Worm (Caenorhabditis elegans) whole organism, L4 larva: Measurements from ENCODE around the gene adt-1.

Source experiments
- F37D6.2 ChIP-seq: sonication (generic microtip); optimal IDR thresholded peaks from 2 replicates; lab custom pipeline; 2016; ENCODE audit warnings: mild to moderate bottlenecking, missing genetic modification characterization, missing compliant biosample characterization
- T20F7.1 ChIP-seq: fragments of 200-800 bp; sonication (Bioruptor generic); optimal IDR thresholded peaks from 2 replicates; lab custom pipeline; 2018; ENCODE audit warnings: mild to moderate bottlenecking, missing genetic modification characterization, missing compliant biosample characterization
- T26A8.4 ChIP-seq: fragments of 200-800 bp; sonication (Bioruptor generic); IDR thresholded peaks from 2 replicates; pipeline ENCODE4 v1.3.6; 2022; ENCODE audit warnings: missing genetic modification characterization, missing compliant biosample characterization
- Y105C5A.15 ChIP-seq: fragments of 200-800 bp; sonication (Bioruptor generic); IDR thresholded peaks from 2 replicates; pipeline ENCODE4 v1.3.6; 2022; ENCODE audit warnings: missing genetic modification characterization, missing compliant biosample characterization
- Y48G9A.11 ChIP-seq: fragments of 200-800 bp; sonication (Bioruptor generic); IDR thresholded peaks from 2 replicates; pipeline ENCODE4 v1.3.6; 2022; ENCODE audit warnings: missing genetic modification reagents, missing genetic modification characterization, missing compliant biosample characterization
- Y75B8A.6 ChIP-seq: fragments of 200-800 bp; sonication (Bioruptor generic); IDR thresholded peaks from 2 replicates; pipeline ENCODE4 v1.3.6; 2022; ENCODE audit warnings: missing genetic modification reagents, missing genetic modification characterization, missing compliant biosample characterization
- ZK546.5 ChIP-seq, 2 experiments: sonication (generic microtip); optimal IDR thresholded peaks; 2 replicates each; lab custom pipeline; 2017; ENCODE audit warnings: missing biosample characterization in 2 of 2, missing genetic modification characterization in 2 of 2
- ama-1 ChIP-seq: fragments of 150-350 bp; optimal IDR thresholded peaks from 2 replicates; lab custom pipeline; 2014; ENCODE audit warnings: inconsistent platforms, mixed read lengths
- arid-1 ChIP-seq: fragments of 200-800 bp; sonication (Bioruptor generic); conservative IDR thresholded peaks from 2 replicates; pipeline ENCODE4 v1.3.6; 2022; ENCODE audit warnings: missing genetic modification reagents, missing genetic modification characterization, missing compliant biosample characterization
- ceh-28 ChIP-seq: fragments of 150-350 bp; optimal IDR thresholded peaks from 2 replicates; lab custom pipeline; 2014; ENCODE audit warnings: missing biosample characterization, missing genetic modification reagents, missing genetic modification characterization
- ctbp-1 ChIP-seq: fragments of 200-800 bp; sonication (Bioruptor generic); IDR thresholded peaks from 2 replicates; pipeline ENCODE4 v1.3.6; 2022; ENCODE audit warnings: missing genetic modification reagents, missing genetic modification characterization, missing compliant biosample characterization
- daf-16 ChIP-seq, 3 experiments: sonication (generic microtip); optimal IDR thresholded peaks; 2 replicates each; lab custom pipeline; 2016 to 2017; ENCODE audit warnings: missing genetic modification characterization in 3 of 3, missing genetic modification reagents in 3 of 3, mild to moderate bottlenecking in 2 of 3, missing compliant biosample characterization in 2 of 3, missing biosample characterization in 1 of 3, moderate library complexity in 1 of 3
- daf-19 ChIP-seq: fragments of 200-800 bp; sonication (Bioruptor generic); conservative IDR thresholded peaks from 2 replicates; pipeline ENCODE4 v1.3.6; 2022; ENCODE audit warnings: missing genetic modification characterization, missing compliant biosample characterization
- dmd-6 ChIP-seq: fragments of 200-800 bp; sonication (Bioruptor generic); IDR thresholded peaks from 2 replicates; pipeline ENCODE4 v1.3.6; 2022; ENCODE audit warnings: missing genetic modification reagents, missing genetic modification characterization, missing compliant biosample characterization
- dmd-9 ChIP-seq: fragments of 200-800 bp; sonication (Bioruptor generic); IDR thresholded peaks from 2 replicates; pipeline ENCODE4 v1.3.6; 2022; ENCODE audit warnings: missing genetic modification reagents, missing genetic modification characterization, missing compliant biosample characterization
- egl-43 ChIP-seq: fragments of 200-800 bp; sonication (Bioruptor generic); IDR thresholded peaks from 2 replicates; pipeline ENCODE4 v1.3.6; 2022; ENCODE audit warnings: missing genetic modification reagents, missing genetic modification characterization, missing compliant biosample characterization
- gei-8 ChIP-seq: fragments of 200-800 bp; sonication (Bioruptor generic); optimal IDR thresholded peaks from 2 replicates; lab custom pipeline; 2018; ENCODE audit warnings: mild to moderate bottlenecking, missing genetic modification characterization, missing compliant biosample characterization
- hlh-30 ChIP-seq: sonication (generic microtip); optimal IDR thresholded peaks from 2 replicates; lab custom pipeline; 2017; ENCODE audit warnings: antibody characterized with exemption, mild to moderate bottlenecking, missing genetic modification characterization, missing compliant biosample characterization; ENCODE audit not compliant: insufficient read depth
- lim-7 ChIP-seq: fragments of 200-800 bp; sonication (Bioruptor generic); IDR thresholded peaks from 2 replicates; pipeline ENCODE4 v1.3.6; 2022; ENCODE audit warnings: missing genetic modification characterization, missing compliant biosample characterization
- lin-13 ChIP-seq: fragments of 150-350 bp; optimal IDR thresholded peaks from 2 replicates; lab custom pipeline; 2014; ENCODE audit warnings: missing biosample characterization, missing genetic modification reagents, missing genetic modification characterization
- lin-15B ChIP-seq: fragments of 150-350 bp; sonication (generic microtip); optimal IDR thresholded peaks from 3 replicates; lab custom pipeline; 2014; ENCODE audit warnings: missing biosample characterization, missing genetic modification characterization
- lin-29 ChIP-seq: fragments of 200-800 bp; sonication (Bioruptor generic); IDR thresholded peaks from 2 replicates; pipeline ENCODE4 v1.3.6; 2022; ENCODE audit warnings: missing genetic modification reagents, missing genetic modification characterization, missing compliant biosample characterization
- lin-39 ChIP-seq: fragments of 150-350 bp; optimal IDR thresholded peaks from 2 replicates; lab custom pipeline; 2014; ENCODE audit warnings: missing biosample characterization, missing genetic modification reagents, missing genetic modification characterization
- madf-5 ChIP-seq, 2 experiments: fragments of 200-800 bp; sonication (Bioruptor generic); IDR thresholded peaks; 2 replicates each; pipeline ENCODE4 v1.3.6; 2022; ENCODE audit warnings: missing compliant biosample characterization in 2 of 2, missing genetic modification characterization in 2 of 2
- mdl-1 ChIP-seq, 2 experiments: fragments of 150-350 bp in 1 of 2; sonication (generic microtip) in 1 of 2; optimal IDR thresholded peaks; 2 replicates each; lab custom pipeline; 2014 to 2017; ENCODE audit warnings: missing biosample characterization in 2 of 2, missing genetic modification characterization in 2 of 2
- mep-1 ChIP-seq: fragments of 150-350 bp; sonication (generic microtip); optimal IDR thresholded peaks from 3 replicates; lab custom pipeline; 2014; ENCODE audit warnings: missing biosample characterization, missing genetic modification characterization
- mes-2 ChIP-seq: sonication (generic microtip); optimal IDR thresholded peaks from 2 replicates; lab custom pipeline; 2016; ENCODE audit warnings: missing genotype, mild to moderate bottlenecking, missing genetic modification characterization, missing compliant biosample characterization; ENCODE audit not compliant: poor library complexity, severe bottlenecking
- mxl-3 ChIP-seq: fragments of 200-800 bp; sonication (Bioruptor generic); optimal IDR thresholded peaks from 2 replicates; lab custom pipeline; 2018; ENCODE audit warnings: mild to moderate bottlenecking, missing genetic modification characterization, missing compliant biosample characterization
- nhr-102 ChIP-seq: sonication (generic microtip); optimal IDR thresholded peaks from 2 replicates; lab custom pipeline; 2016; ENCODE audit warnings: mild to moderate bottlenecking, missing genetic modification characterization, moderate library complexity, missing compliant biosample characterization
- nhr-11 ChIP-seq: fragments of 150-350 bp; optimal IDR thresholded peaks from 2 replicates; lab custom pipeline; 2014; ENCODE audit warnings: missing biosample characterization, missing genetic modification characterization
- nhr-111 ChIP-seq: fragments of 200-800 bp; sonication (Bioruptor generic); optimal IDR thresholded peaks from 2 replicates; lab custom pipeline; 2018; ENCODE audit warnings: mild to moderate bottlenecking, missing genetic modification characterization, missing compliant biosample characterization
- nhr-237 ChIP-seq: sonication (generic microtip); optimal IDR thresholded peaks from 2 replicates; lab custom pipeline; 2017; ENCODE audit warnings: missing biosample characterization, missing genetic modification characterization
- nhr-28 ChIP-seq: fragments of 150-350 bp; optimal IDR thresholded peaks from 2 replicates; lab custom pipeline; 2014; ENCODE audit warnings: missing biosample characterization, missing genetic modification characterization
- nhr-48 ChIP-seq: sonication (generic microtip); optimal IDR thresholded peaks from 2 replicates; lab custom pipeline; 2016; ENCODE audit warnings: mild to moderate bottlenecking, missing genetic modification characterization, missing compliant biosample characterization
- nhr-77 ChIP-seq: fragments of 150-350 bp; optimal IDR thresholded peaks from 2 replicates; lab custom pipeline; 2014; ENCODE audit warnings: missing biosample characterization, missing genetic modification characterization
- pha-4 ChIP-seq, 2 experiments: fragments of 150-350 bp in 1 of 2; fragments of 200-800 bp in 1 of 2; sonication (Bioruptor generic) in 1 of 2; IDR thresholded peaks in 1 of 2; optimal IDR thresholded peaks in 1 of 2; 2 replicates each; pipeline versions ENCODE4 v1.3.6 to Lab custom; 2014 to 2022; ENCODE audit warnings: missing genetic modification characterization in 2 of 2, missing genetic modification reagents in 2 of 2, missing biosample characterization in 1 of 2, missing compliant biosample characterization in 1 of 2
- pqm-1 ChIP-seq: sonication (generic microtip); optimal IDR thresholded peaks from 2 replicates; lab custom pipeline; 2017; ENCODE audit warnings: missing biosample characterization, missing genetic modification characterization
- rbr-2 ChIP-seq: sonication (generic microtip); optimal IDR thresholded peaks from 2 replicates; lab custom pipeline; 2016; ENCODE audit warnings: missing genotype, missing genetic modification characterization, missing compliant biosample characterization
- saeg-2 ChIP-seq: fragments of 200-800 bp; sonication (Bioruptor generic); IDR thresholded peaks from 2 replicates; pipeline ENCODE4 v1.3.6; 2022; ENCODE audit warnings: missing genetic modification reagents, missing genetic modification characterization, missing compliant biosample characterization
- snpc-1.2 ChIP-seq: fragments of 200-800 bp; sonication (Bioruptor generic); IDR thresholded peaks from 2 replicates; pipeline ENCODE4 v1.3.6; 2022; ENCODE audit warnings: missing genetic modification reagents, missing genetic modification characterization, missing compliant biosample characterization
- snpc-4 ChIP-seq: fragments of 150-350 bp; optimal IDR thresholded peaks from 2 replicates; lab custom pipeline; 2014; ENCODE audit warnings: missing biosample characterization, missing genetic modification characterization
- spr-1 ChIP-seq: sonication (generic microtip); optimal IDR thresholded peaks from 2 replicates; lab custom pipeline; 2016; ENCODE audit warnings: mild to moderate bottlenecking, missing genetic modification characterization, missing compliant biosample characterization
- spr-3 ChIP-seq: fragments of 200-800 bp; sonication (Bioruptor generic); optimal IDR thresholded peaks from 2 replicates; lab custom pipeline; 2018; ENCODE audit warnings: mild to moderate bottlenecking, missing genetic modification characterization, missing compliant biosample characterization
- tra-1 ChIP-seq: fragments of 200-800 bp; sonication (Bioruptor generic); IDR thresholded peaks from 2 replicates; pipeline ENCODE4 v1.3.6; 2022; ENCODE audit warnings: missing genetic modification reagents, missing genetic modification characterization, missing compliant biosample characterization
- unc-130 ChIP-seq: sonication (generic microtip); optimal IDR thresholded peaks from 2 replicates; lab custom pipeline; 2016; ENCODE audit warnings: missing genetic modification reagents, missing genetic modification characterization, missing compliant biosample characterization
- unc-62 ChIP-seq, 3 experiments: fragments of 150-350 bp in 1 of 3; sonication (generic microtip); optimal IDR thresholded peaks in 2 of 3; peaks in 1 of 3; 1 replicate in 1 of 3; 2 replicates in 2 of 3; lab custom pipeline; 2014 to 2017; ENCODE audit warnings: missing biosample characterization in 3 of 3, missing genetic modification characterization in 3 of 3, missing genetic modification reagents in 3 of 3, missing genotype in 1 of 3
- vab-7 ChIP-seq: fragments of 200-800 bp; sonication (Bioruptor generic); IDR thresholded peaks from 2 replicates; pipeline ENCODE4 v1.3.6; 2022; ENCODE audit warnings: missing genetic modification reagents, missing genetic modification characterization, missing compliant biosample characterization
- zfp-2 ChIP-seq: sonication (generic microtip); optimal IDR thresholded peaks from 2 replicates; lab custom pipeline; 2016; ENCODE audit warnings: mild to moderate bottlenecking, missing genetic modification characterization, missing compliant biosample characterization
- zfp-3 ChIP-seq: fragments of 200-800 bp; sonication (Bioruptor generic); conservative IDR thresholded peaks from 2 replicates; pipeline ENCODE4 v1.3.6; 2022; ENCODE audit warnings: missing genetic modification reagents, missing genetic modification characterization, missing compliant biosample characterization
- zip-11 ChIP-seq: fragments of 200-800 bp; sonication (Bioruptor generic); IDR thresholded peaks from 2 replicates; pipeline ENCODE4 v1.3.6; 2022; ENCODE audit warnings: missing genetic modification characterization, missing compliant biosample characterization
- ztf-7 ChIP-seq: fragments of 150-350 bp; optimal IDR thresholded peaks from 2 replicates; lab custom pipeline; 2014; ENCODE audit warnings: missing biosample characterization, missing genetic modification characterization

The adt-1 gene

DNA sequence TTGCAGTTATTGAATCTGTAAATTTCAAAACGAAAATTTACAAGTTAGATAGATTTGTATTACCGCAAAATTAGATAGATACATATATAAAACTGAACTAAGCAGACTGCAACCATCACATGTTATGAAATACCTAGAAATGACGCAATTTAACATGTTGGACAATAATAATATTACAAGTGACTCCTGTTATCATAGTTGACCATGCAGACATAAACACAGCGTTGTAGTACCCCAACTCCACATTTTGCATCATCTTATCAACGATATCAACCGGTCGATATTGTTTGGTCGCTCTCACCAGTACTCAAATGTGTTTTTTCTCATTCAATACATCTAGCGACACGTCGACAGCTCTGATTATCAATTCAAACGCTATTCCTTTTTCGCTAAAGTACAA, 12.7 kb downstream of the adt-1 start, which contains the start of gene ugt-50:
Gene ugt-50 (plus strand): TSS at position 268 of the 400 bp plus-strand sequence.
- TF ChIP-seq ZK546.5 (tag; optimal IDR thresholded peaks at IDR 0.05; lab: Kevin White, UChicago) = no peak
- TF ChIP-seq dmd-9 (GFP tag; lab: Robert Waterston, UW) = no peak
- TF ChIP-seq T26A8.4 (GFP tag; lab: Robert Waterston, UW) = no peak
- TF ChIP-seq Y105C5A.15 (GFP tag; lab: Robert Waterston, UW) = no peak
- no peak for TF ChIP-seq rbr-2 (tag; lab: Kevin White, UChicago)
- TF ChIP-seq lin-13 (GFP tag; lab: Kevin White, UChicago) = no peak
- TF ChIP-seq mep-1 (tag; lab: Kevin White, UChicago) = peak; percentile 26
- TF ChIP-seq nhr-237 = no peak
- TF ChIP-seq nhr-11 (tag; lab: Kevin White, UChicago) = no peak
- TF ChIP-seq spr-3 = no peak
- TF ChIP-seq nhr-111 (GFP tag; lab: Kevin White, UChicago) = no peak
- TF ChIP-seq daf-19 (GFP tag; lab: Robert Waterston, UW) = no peak
- peak; percentile 68 for TF ChIP-seq pqm-1
- no peak for TF ChIP-seq ctbp-1 (GFP tag; lab: Robert Waterston, UW)
- TF ChIP-seq snpc-4 (tag; lab: Kevin White, UChicago) = no peak
- peak; percentile 53 for TF ChIP-seq mes-2
- no peak for TF ChIP-seq mdl-1 (tag; optimal IDR thresholded peaks at IDR 0.05; lab: Kevin White, UChicago)
- no peak for TF ChIP-seq madf-5 (GFP tag; IDR thresholded peaks at IDR 0.05; lab: Robert Waterston, UW)
- no peak for TF ChIP-seq lin-15B (tag; lab: Kevin White, UChicago)
- TF ChIP-seq nhr-28 (tag; lab: Kevin White, UChicago) = peak; percentile 93
- no peak for TF ChIP-seq zfp-2 (tag; lab: Kevin White, UChicago)
- TF ChIP-seq ztf-7 = peak; percentile 95
- no peak for TF ChIP-seq saeg-2 (GFP tag; lab: Robert Waterston, UW)
- no peak for TF ChIP-seq tra-1 (GFP tag; lab: Robert Waterston, UW)
- no peak for TF ChIP-seq vab-7 (GFP tag; lab: Robert Waterston, UW)
- no peak for TF ChIP-seq ceh-28
- peak; percentile 9 for TF ChIP-seq T20F7.1 (GFP tag; lab: Kevin White, UChicago)
- TF ChIP-seq nhr-48 (tag; lab: Kevin White, UChicago) = peak; percentile 52
- TF ChIP-seq lin-29 (GFP tag; lab: Robert Waterston, UW) = no peak
- no peak for TF ChIP-seq zip-11 (GFP tag; lab: Robert Waterston, UW)
- TF ChIP-seq F37D6.2 (tag; lab: Kevin White, UChicago) = no peak
- peak; percentile 27 for TF ChIP-seq nhr-102 (tag; lab: Kevin White, UChicago)
- no peak for TF ChIP-seq zfp-3 (GFP tag; lab: Robert Waterston, UW)
- TF ChIP-seq unc-130 (GFP tag; lab: Kevin White, UChicago) = no peak
- TF ChIP-seq snpc-1.2 (GFP tag; lab: Robert Waterston, UW) = no peak
- peak; percentile 50 for TF ChIP-seq hlh-30 (tag; lab: Kevin White, UChicago)
- no peak for TF ChIP-seq ama-1 (lab: Kevin White, UChicago)
- TF ChIP-seq egl-43 (GFP tag; lab: Robert Waterston, UW) = no peak
- no peak for TF ChIP-seq lin-39 (tag; lab: Kevin White, UChicago)
- no peak for TF ChIP-seq daf-16 (GFP tag; optimal IDR thresholded peaks at IDR 0.05; lab: Kevin White, UChicago)
- peak; percentile 99 for TF ChIP-seq daf-16 (tag; optimal IDR thresholded peaks at IDR 0.05; lab: Kevin White, UChicago)
- TF ChIP-seq spr-1 (tag; lab: Kevin White, UChicago) = no peak
- TF ChIP-seq arid-1 (GFP tag; lab: Robert Waterston, UW) = no peak
- TF ChIP-seq gei-8 (GFP tag; lab: Kevin White, UChicago) = no peak
- TF ChIP-seq Y75B8A.6 = no peak
- no peak for TF ChIP-seq pha-4 (GFP tag; IDR thresholded peaks at IDR 0.05; lab: Robert Waterston, UW)
- TF ChIP-seq pha-4 (tag; optimal IDR thresholded peaks at IDR 0.05; lab: Kevin White, UChicago) = no peak
- peak; percentile 28 for TF ChIP-seq nhr-77
- peak; percentile 68 for TF ChIP-seq dmd-6 (GFP tag; lab: Robert Waterston, UW)
- TF ChIP-seq unc-62 (GFP tag; optimal IDR thresholded peaks at IDR 0.05 in 1 of 2; lab: Kevin White, UChicago) = peak in 1 of 2 experiments; percentile 19
- TF ChIP-seq unc-62 (tag; optimal IDR thresholded peaks at IDR 0.05; lab: Kevin White, UChicago) = no peak
- no peak for TF ChIP-seq mxl-3 (GFP tag; lab: Kevin White, UChicago)
- TF ChIP-seq Y48G9A.11 = no peak
- no peak for TF ChIP-seq lim-7
